Worm (Caenorhabditis elegans) whole organism, late embryonic: ENCODE results near the gene fbxb-31.

ENCODE experiments used
- C38D4.7 ChIP-seq: fragments of 200-800 bp; sonication (Bioruptor generic); optimal IDR thresholded peaks from 2 replicates; lab custom pipeline; 2018; ENCODE audit warnings: mild to moderate bottlenecking, missing genetic modification characterization, moderate library complexity, missing compliant biosample characterization
- F13H6.1 ChIP-seq: sonication (generic microtip); optimal IDR thresholded peaks from 2 replicates; lab custom pipeline; 2016; ENCODE audit warnings: missing genetic modification characterization, missing compliant biosample characterization
- K02D7.2 ChIP-seq: sonication (generic microtip); optimal IDR thresholded peaks from 2 replicates; lab custom pipeline; 2017; ENCODE audit warnings: mild to moderate bottlenecking, missing genetic modification characterization, missing compliant biosample characterization
- K09A11.1 ChIP-seq: sonication (generic microtip); optimal IDR thresholded peaks from 2 replicates; lab custom pipeline; 2017; ENCODE audit warnings: antibody characterized with exemption, mild to moderate bottlenecking, missing genetic modification characterization, missing compliant biosample characterization; ENCODE audit not compliant: insufficient read depth
- ahr-1 ChIP-seq: sonication (generic microtip); optimal IDR thresholded peaks from 2 replicates; lab custom pipeline; 2016; ENCODE audit warnings: missing genetic modification characterization, missing compliant biosample characterization
- ceh-2 ChIP-seq: sonication (generic microtip); optimal IDR thresholded peaks from 2 replicates; lab custom pipeline; 2016; ENCODE audit warnings: missing genotype, missing genetic modification characterization, missing compliant biosample characterization
- ceh-30 ChIP-seq: fragments of 150-350 bp; optimal IDR thresholded peaks from 2 replicates; lab custom pipeline; 2014; ENCODE audit warnings: missing biosample characterization, missing genetic modification characterization
- ceh-31 ChIP-seq: sonication (generic microtip); optimal IDR thresholded peaks from 2 replicates; lab custom pipeline; 2016; ENCODE audit warnings: missing genetic modification characterization, missing compliant biosample characterization
- ceh-34 ChIP-seq: sonication (generic microtip); optimal IDR thresholded peaks from 2 replicates; lab custom pipeline; 2016; ENCODE audit warnings: mild to moderate bottlenecking, missing genetic modification characterization, missing compliant biosample characterization
- ceh-45 ChIP-seq: fragments of 200-800 bp; sonication (Bioruptor generic); IDR thresholded peaks from 2 replicates; pipeline ENCODE4 v1.3.6; 2022; ENCODE audit warnings: missing genetic modification reagents, missing genetic modification characterization, missing compliant biosample characterization
- ceh-48 ChIP-seq: sonication (generic microtip); optimal IDR thresholded peaks from 2 replicates; lab custom pipeline; 2016; ENCODE audit warnings: missing genetic modification characterization, inconsistent platforms, missing compliant biosample characterization
- ceh-6 ChIP-seq: fragments of 200-800 bp; sonication (Bioruptor generic); optimal IDR thresholded peaks from 2 replicates; lab custom pipeline; 2018; ENCODE audit warnings: mild to moderate bottlenecking, missing genetic modification characterization, missing compliant biosample characterization
- ceh-9 ChIP-seq: sonication (generic microtip); optimal IDR thresholded peaks from 2 replicates; lab custom pipeline; 2016; ENCODE audit warnings: mild to moderate bottlenecking, missing genetic modification characterization, inconsistent platforms, missing compliant biosample characterization
- che-1 ChIP-seq: sonication (generic microtip); optimal IDR thresholded peaks from 2 replicates; lab custom pipeline; 2016; ENCODE audit warnings: mild to moderate bottlenecking, missing genetic modification characterization, missing compliant biosample characterization
- dve-1 ChIP-seq: sonication (generic microtip); optimal IDR thresholded peaks from 2 replicates; lab custom pipeline; 2017; ENCODE audit warnings: antibody characterized with exemption, mild to moderate bottlenecking, missing genetic modification characterization, missing compliant biosample characterization
- elt-2 ChIP-seq: sonication (generic microtip); optimal IDR thresholded peaks from 2 replicates; lab custom pipeline; 2016; ENCODE audit warnings: missing genetic modification reagents, missing genetic modification characterization, missing compliant biosample characterization
- elt-4 ChIP-seq: sonication (generic microtip); optimal IDR thresholded peaks from 2 replicates; lab custom pipeline; 2016; ENCODE audit warnings: missing genetic modification characterization, missing compliant biosample characterization
- eyg-1 ChIP-seq: sonication (generic microtip); optimal IDR thresholded peaks from 2 replicates; lab custom pipeline; 2016; ENCODE audit warnings: missing genotype, missing genetic modification characterization, missing compliant biosample characterization
- gmeb-2 ChIP-seq: sonication (generic microtip); optimal IDR thresholded peaks from 2 replicates; lab custom pipeline; 2016; ENCODE audit warnings: missing genetic modification characterization, inconsistent platforms, missing compliant biosample characterization
- hlh-13 ChIP-seq: fragments of 200-800 bp; sonication (Bioruptor generic); optimal IDR thresholded peaks from 2 replicates; lab custom pipeline; 2018; ENCODE audit warnings: mild to moderate bottlenecking, missing genetic modification characterization, missing compliant biosample characterization
- hlh-8 ChIP-seq: sonication (generic microtip); optimal IDR thresholded peaks from 2 replicates; lab custom pipeline; 2016; ENCODE audit warnings: missing genotype, missing genetic modification characterization, missing compliant biosample characterization
- lin-11 ChIP-seq: fragments of 200-800 bp; sonication (Bioruptor generic); optimal IDR thresholded peaks from 2 replicates; lab custom pipeline; 2018; ENCODE audit warnings: mild to moderate bottlenecking, missing genetic modification characterization, missing compliant biosample characterization
- madf-2 ChIP-seq: sonication (generic microtip); optimal IDR thresholded peaks from 2 replicates; lab custom pipeline; 2017; ENCODE audit warnings: missing genetic modification characterization, missing compliant biosample characterization
- nhr-11 ChIP-seq: fragments of 150-350 bp; optimal IDR thresholded peaks from 2 replicates; lab custom pipeline; 2014; ENCODE audit warnings: missing biosample characterization, missing genetic modification characterization
- npax-4 ChIP-seq: sonication (generic microtip); optimal IDR thresholded peaks from 2 replicates; lab custom pipeline; 2016; ENCODE audit warnings: missing genetic modification characterization, missing compliant biosample characterization
- pha-2 ChIP-seq: sonication (generic microtip); optimal IDR thresholded peaks from 2 replicates; lab custom pipeline; 2017; ENCODE audit warnings: mild to moderate bottlenecking, missing genetic modification characterization, missing compliant biosample characterization
- pqm-1 ChIP-seq: sonication (generic microtip); optimal IDR thresholded peaks from 2 replicates; lab custom pipeline; 2016; ENCODE audit warnings: missing genetic modification characterization, missing compliant biosample characterization
- pros-1 ChIP-seq: fragments of 150-350 bp; optimal IDR thresholded peaks from 2 replicates; lab custom pipeline; 2014; ENCODE audit warnings: missing biosample characterization, missing genetic modification reagents, missing genetic modification characterization
- ref-2 ChIP-seq: sonication (generic microtip); optimal IDR thresholded peaks from 2 replicates; lab custom pipeline; 2016; ENCODE audit warnings: missing genetic modification characterization, missing compliant biosample characterization
- rnt-1 ChIP-seq: sonication (generic microtip); optimal IDR thresholded peaks from 2 replicates; lab custom pipeline; 2016; ENCODE audit warnings: missing genetic modification characterization, missing compliant biosample characterization
- sdc-2 ChIP-seq: sonication (generic microtip); optimal IDR thresholded peaks from 2 replicates; lab custom pipeline; 2016; ENCODE audit warnings: missing genotype, missing genetic modification characterization, missing compliant biosample characterization
- sox-2 ChIP-seq: fragments of 200-800 bp; sonication (Bioruptor generic); IDR thresholded peaks from 2 replicates; pipeline ENCODE4 v1.3.6; 2022; ENCODE audit warnings: missing genetic modification reagents, missing genetic modification characterization, missing compliant biosample characterization
- tbx-7 ChIP-seq: sonication (generic microtip); optimal IDR thresholded peaks from 2 replicates; lab custom pipeline; 2016; ENCODE audit warnings: missing genotype, missing genetic modification characterization, missing compliant biosample characterization
- ttx-3 ChIP-seq: sonication (generic microtip); optimal IDR thresholded peaks from 2 replicates; lab custom pipeline; 2016; ENCODE audit warnings: missing genetic modification reagents, missing genetic modification characterization, missing compliant biosample characterization
- unc-55 ChIP-seq: sonication (generic microtip); optimal IDR thresholded peaks from 2 replicates; lab custom pipeline; 2017; ENCODE audit warnings: missing biosample characterization, missing genetic modification reagents, missing genetic modification characterization
- unc-86 ChIP-seq: sonication (generic microtip); optimal IDR thresholded peaks from 2 replicates; lab custom pipeline; 2016; ENCODE audit warnings: missing genetic modification characterization, missing compliant biosample characterization
- zip-5 ChIP-seq: sonication (generic microtip); optimal IDR thresholded peaks from 2 replicates; lab custom pipeline; 2016; ENCODE audit warnings: missing genetic modification characterization, missing compliant biosample characterization

Gene fbxb-31

DNA sequence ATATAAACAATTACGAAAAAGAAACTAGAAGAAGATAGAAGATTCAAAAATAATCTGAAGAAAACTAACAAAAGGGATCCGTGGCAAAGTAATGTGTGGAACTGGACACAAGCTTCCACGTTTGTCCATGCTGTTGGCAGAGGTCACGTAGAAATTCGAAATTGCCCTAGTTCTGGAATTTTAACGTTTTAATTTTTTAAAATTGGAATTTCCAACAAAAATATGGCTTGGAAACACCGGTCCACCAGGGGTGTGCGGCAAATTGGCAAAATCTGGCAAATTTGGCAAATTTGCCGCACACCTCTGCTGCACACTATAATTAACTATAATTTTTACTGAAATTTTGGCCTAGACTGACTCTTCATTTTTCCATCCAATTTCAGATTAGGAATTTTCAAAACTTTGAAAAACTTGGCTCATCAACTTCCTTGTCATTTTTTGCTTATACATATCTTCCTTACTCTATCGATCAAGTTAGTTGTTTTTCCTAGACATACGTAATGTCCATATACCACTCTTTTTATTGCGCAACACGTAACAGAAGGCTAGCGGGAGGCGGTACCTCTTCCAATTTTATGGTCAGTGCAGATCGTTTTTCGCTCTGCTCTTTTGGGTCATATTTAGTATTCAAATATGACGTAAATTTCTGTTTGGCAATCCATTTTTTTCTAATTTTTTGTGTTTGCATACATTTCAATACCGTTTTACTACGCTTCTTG is 42.4 kb upstream of the fbxb-31 start, which contains the start of gene F19B10.10:
Gene F19B10.10, minus strand, starts transcription at position 51 of the 719 bp plus-strand sequence.
- TF ChIP-seq unc-55 (GFP tag; lab: Kevin White, UChicago) (no peak), eyg-1 (tag; lab: Kevin White, UChicago) (no peak), zip-5 (tag; lab: Kevin White, UChicago) (no peak), ceh-48 (tag; lab: Kevin White, UChicago) (no peak), ceh-2 (tag; lab: Kevin White, UChicago) (no peak), ceh-31 (tag; lab: Kevin White, UChicago) (no peak), ceh-34 (tag; lab: Kevin White, UChicago) (no peak), K09A11.1 (tag; lab: Kevin White, UChicago) (no peak), sox-2 (no peak), pha-2 (tag; lab: Kevin White, UChicago) (no peak), K02D7.2 (no peak), ceh-30 (no peak), elt-4 (tag; lab: Kevin White, UChicago) (no peak), ttx-3 (tag; lab: Kevin White, UChicago) (no peak), madf-2 (no peak), hlh-8 (tag; lab: Kevin White, UChicago) (no peak), hlh-13 (GFP tag; lab: Kevin White, UChicago) (no peak)

DNA sequence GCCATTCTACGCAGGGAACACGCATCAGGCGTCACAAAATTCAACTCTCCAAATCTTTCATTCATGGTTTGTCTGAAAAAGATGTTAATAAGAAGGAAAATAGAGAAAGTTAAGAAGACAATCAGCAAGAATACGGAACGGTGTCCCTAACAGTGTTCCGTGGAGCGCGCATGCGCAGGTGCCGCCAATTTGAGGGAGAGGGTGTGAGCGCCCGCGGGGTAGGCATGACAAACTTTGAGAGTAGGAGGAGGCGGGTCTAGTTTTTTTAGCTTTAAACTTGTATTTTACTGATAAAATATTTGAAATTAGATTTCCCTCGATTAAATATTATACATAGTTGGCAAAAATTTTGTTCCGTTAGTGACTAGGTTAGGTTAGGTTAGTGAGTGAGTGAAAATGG is 41.2 kb upstream of the fbxb-31 start:
- TF ChIP-seq dve-1 (tag; lab: Kevin White, UChicago) (no peak), tbx-7 (tag; lab: Kevin White, UChicago) (no peak), K09A11.1 (tag; lab: Kevin White, UChicago) (no peak), ceh-2 (tag; lab: Kevin White, UChicago) (no peak), hlh-8 (tag; lab: Kevin White, UChicago) (no peak), K02D7.2 (no peak), pros-1 (no peak), ceh-31 (tag; lab: Kevin White, UChicago) (no peak), F13H6.1 (tag; lab: Kevin White, UChicago) (no peak), zip-5 (tag; lab: Kevin White, UChicago) (no peak), ceh-6 (GFP tag; lab: Kevin White, UChicago) (no peak), che-1 (tag; lab: Kevin White, UChicago) (no peak)

- TF ChIP-seq rnt-1: no peak
- no peak for TF ChIP-seq ref-2 (tag; lab: Kevin White, UChicago)
- TF ChIP-seq ceh-9: no peak
- TF ChIP-seq sdc-2: no peak
- TF ChIP-seq ceh-45 (GFP tag; lab: Robert Waterston, UW): no peak
- no peak for TF ChIP-seq ttx-3 (tag; lab: Kevin White, UChicago)
- TF ChIP-seq nhr-11: no peak
- no peak for TF ChIP-seq elt-4 (tag; lab: Kevin White, UChicago)
These were observed 39.8 kb upstream of the fbxb-31 start for ce11 chrII:3678978-3679377.

DNA sequence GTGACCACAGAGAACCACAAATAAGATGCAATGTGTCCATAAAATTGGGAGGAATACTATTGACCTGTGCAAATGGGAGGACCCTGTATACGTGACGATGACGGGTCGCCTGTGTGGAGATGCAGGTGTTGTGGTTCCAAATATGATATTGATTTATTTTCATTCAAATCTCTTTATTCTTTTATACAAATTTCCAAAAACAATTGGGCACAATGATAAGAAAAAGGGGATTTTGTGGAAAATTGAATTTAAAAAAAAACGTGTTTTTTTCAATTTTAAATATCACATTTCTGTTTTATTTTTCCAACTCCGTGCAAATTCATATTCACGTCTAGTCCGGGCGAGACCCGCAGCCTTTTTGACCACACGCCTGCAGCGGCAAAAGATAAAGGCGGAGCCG is 36.0 kb upstream of the fbxb-31 start, which contains the start of gene F19B10.2:
Gene F19B10.2, plus strand, starts transcription at position 301 of the 400 bp plus-strand sequence.
- TF ChIP-seq gmeb-2 (tag; lab: Kevin White, UChicago) (no peak), elt-2 (tag; lab: Kevin White, UChicago) (no peak), F13H6.1 (tag; lab: Kevin White, UChicago) (no peak), npax-4 (tag; lab: Kevin White, UChicago) (no peak), ceh-2 (tag; lab: Kevin White, UChicago) (no peak), sox-2 (no peak), C38D4.7 (GFP tag; lab: Kevin White, UChicago) (no peak), ceh-45 (GFP tag; lab: Robert Waterston, UW) (no peak), unc-86 (tag; lab: Kevin White, UChicago) (no peak), zip-5 (tag; lab: Kevin White, UChicago) (no peak), pqm-1 (tag; lab: Kevin White, UChicago) (no peak), lin-11 (tag; lab: Kevin White, UChicago) (no peak), elt-4 (tag; lab: Kevin White, UChicago) (no peak), unc-55 (GFP tag; lab: Kevin White, UChicago) (no peak), ttx-3 (tag; lab: Kevin White, UChicago) (no peak), ahr-1 (tag; lab: Kevin White, UChicago) (no peak)
- TF ChIP-seq, all 69 proteins: peak for 0
